Fruit fly (Drosophila melanogaster) whole organism, embryonic: ENCODE data around the gene pkaap.

ENCODE experiments used
- CG11696 ChIP-seq: fragments of 200-800 bp; sonication (Bioruptor generic); IDR thresholded peaks from 2 replicates; pipeline ENCODE4 v1.3.6; 2022; ENCODE audit warnings: missing biosample characterization, missing genetic modification characterization
- CG18262 ChIP-seq: fragments of 200-800 bp; optimal IDR thresholded peaks from 3 replicates; lab custom pipeline; 2019; ENCODE audit warnings: missing biosample characterization, mild to moderate bottlenecking, missing genetic modification characterization, moderate library complexity
- amos ChIP-seq: fragments of 200-800 bp; sonication (Bioruptor generic); IDR thresholded peaks from 2 replicates; pipeline ENCODE4 v1.3.6; 2022; ENCODE audit warnings: missing biosample characterization, missing genetic modification characterization; ENCODE audit not compliant: partially characterized antibody
- dpn ChIP-seq, 2 experiments: fragments of 200-800 bp; sonication (Bioruptor generic); optimal IDR thresholded peaks; 3 replicates each; lab custom pipeline; 2016; ENCODE audit warnings: missing biosample characterization in 2 of 2, missing genetic modification characterization in 2 of 2
- trh ChIP-seq: fragments of 200-800 bp; sonication (Bioruptor generic); optimal IDR thresholded peaks from 2 replicates; lab custom pipeline; 2016; ENCODE audit warnings: missing biosample characterization, missing genetic modification characterization

DNA sequence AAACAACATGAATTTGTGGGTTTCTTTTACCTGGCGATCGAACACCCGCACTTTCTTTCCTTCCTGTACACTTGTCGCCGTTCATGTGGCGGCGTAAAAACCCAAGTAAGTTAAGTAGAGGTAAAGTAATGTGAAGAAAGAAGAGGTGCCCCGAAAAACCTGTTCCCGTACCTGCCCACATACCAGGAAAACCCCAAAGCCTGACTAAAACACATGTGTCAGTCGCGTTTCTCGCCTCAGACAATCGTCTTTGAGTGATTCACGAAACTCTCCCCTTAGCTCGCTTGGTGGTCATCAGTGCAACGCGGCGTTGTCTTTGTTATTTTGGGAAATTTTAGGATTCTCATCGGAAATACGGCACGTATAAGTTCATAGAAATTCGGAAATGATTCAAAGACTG is 35.5 kb downstream of the pkaap start:
- TF ChIP-seq CG18262 (tag; lab: Kevin White, UChicago) (no peak), amos (GFP tag; lab: Robert Waterston, UW) (no peak), trh (GFP tag; lab: Kevin White, UChicago) (no peak), CG11696 (no peak), dpn (GFP tag; optimal IDR thresholded peaks at IDR 0.05; lab: Kevin White, UChicago) (no peak)
